Worm (Caenorhabditis elegans): ENCODE data around the gene Y62F5A.9.

- no peak for TF ChIP-seq hlh-6 (tag; optimal IDR thresholded peaks at IDR 0.05)
- no peak for TF ChIP-seq ceh-31 (tag; optimal IDR thresholded peaks at IDR 0.05)
- TF ChIP-seq dve-1 (tag; optimal IDR thresholded peaks at IDR 0.05) = no peak
- no peak for TF ChIP-seq nhr-11 (tag; optimal IDR thresholded peaks at IDR 0.05)
- no peak for TF ChIP-seq ceh-2 (tag; optimal IDR thresholded peaks at IDR 0.05)
- TF ChIP-seq ama-1 (optimal IDR thresholded peaks at IDR 0.05) = no peak
- no peak for TF ChIP-seq ztf-16 (tag; optimal IDR thresholded peaks at IDR 0.05)
- no peak for TF ChIP-seq npax-4 (tag; optimal IDR thresholded peaks at IDR 0.05)
- TF ChIP-seq unc-55 (GFP tag; optimal IDR thresholded peaks at IDR 0.05) = no peak
- TF ChIP-seq unc-42 (tag; optimal IDR thresholded peaks at IDR 0.05) = no peak
- TF ChIP-seq ceh-45 (GFP tag; IDR thresholded peaks at IDR 0.05) = no peak
Measured at ce11 chrII:11568670-11569069, 30.0 kb upstream of the Y62F5A.9 start.
